Worm (Caenorhabditis elegans): ENCODE measurements around the gene E02H9.13.
"Not testable (repeated sequence)": the region's sequence is repeated elsewhere in the genome, so short reads cannot be mapped to it uniquely, and the experiment has no call there.

The E02H9.13 gene

DNA sequence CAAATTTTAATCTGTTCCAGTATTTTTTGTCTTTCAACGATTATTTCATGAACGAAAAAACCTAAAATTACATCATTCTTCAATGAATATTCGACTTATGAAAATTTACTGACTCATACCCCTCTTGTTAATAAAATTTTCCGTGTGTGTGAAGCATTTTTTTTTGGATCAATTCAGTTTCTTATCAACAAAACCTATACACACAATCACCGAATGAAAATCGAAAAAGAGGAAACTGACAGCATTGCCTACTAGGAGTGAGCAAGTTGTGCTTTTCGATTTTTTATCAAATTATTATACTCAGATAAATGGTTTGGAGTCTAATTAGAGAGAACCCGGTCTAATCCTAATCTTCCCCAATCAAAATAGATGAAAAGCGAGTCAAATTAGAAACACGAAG, 20.2 kb upstream of the E02H9.13 start, which contains the start of gene E02H9.3:
Gene E02H9.3 (plus strand): TSS at position 301 of the 400 bp plus-strand sequence.
- TF ChIP-seq klf-2 (GFP tag; conservative IDR thresholded peaks at IDR 0.05); ztf-23 (GFP tag; IDR thresholded peaks at IDR 0.05); cog-1 (tag; optimal IDR thresholded peaks at IDR 0.05): not testable (repeated sequence)

- TF ChIP-seq ztf-23 (GFP tag; IDR thresholded peaks at IDR 0.05) = no peak
- TF ChIP-seq flt-1 (GFP tag; IDR thresholded peaks at IDR 0.05) = no peak
- no peak for TF ChIP-seq med-1 (GFP tag; optimal IDR thresholded peaks at IDR 0.05; ENCODE audit: insufficient read depth)
- TF ChIP-seq ref-1 (GFP tag; conservative IDR thresholded peaks at IDR 0.05) = no peak
- TF ChIP-seq ztf-29 (GFP tag; IDR thresholded peaks at IDR 0.05) = no peak
- no peak for TF ChIP-seq cog-1 (tag; optimal IDR thresholded peaks at IDR 0.05)
- TF ChIP-seq klf-2 (GFP tag; conservative IDR thresholded peaks at IDR 0.05) = no peak
- no peak for TF ChIP-seq T22C8.4 (GFP tag; IDR thresholded peaks at IDR 0.05)
- no peak for TF ChIP-seq tab-1 (GFP tag; IDR thresholded peaks at IDR 0.05)
Measured at ce11 chrIII:2454757-2455306, 16.3 kb upstream of the E02H9.13 start, which contains the start of gene nhr-121. Gene nhr-121, minus strand, starts transcription at chrIII:2454807.

DNA sequence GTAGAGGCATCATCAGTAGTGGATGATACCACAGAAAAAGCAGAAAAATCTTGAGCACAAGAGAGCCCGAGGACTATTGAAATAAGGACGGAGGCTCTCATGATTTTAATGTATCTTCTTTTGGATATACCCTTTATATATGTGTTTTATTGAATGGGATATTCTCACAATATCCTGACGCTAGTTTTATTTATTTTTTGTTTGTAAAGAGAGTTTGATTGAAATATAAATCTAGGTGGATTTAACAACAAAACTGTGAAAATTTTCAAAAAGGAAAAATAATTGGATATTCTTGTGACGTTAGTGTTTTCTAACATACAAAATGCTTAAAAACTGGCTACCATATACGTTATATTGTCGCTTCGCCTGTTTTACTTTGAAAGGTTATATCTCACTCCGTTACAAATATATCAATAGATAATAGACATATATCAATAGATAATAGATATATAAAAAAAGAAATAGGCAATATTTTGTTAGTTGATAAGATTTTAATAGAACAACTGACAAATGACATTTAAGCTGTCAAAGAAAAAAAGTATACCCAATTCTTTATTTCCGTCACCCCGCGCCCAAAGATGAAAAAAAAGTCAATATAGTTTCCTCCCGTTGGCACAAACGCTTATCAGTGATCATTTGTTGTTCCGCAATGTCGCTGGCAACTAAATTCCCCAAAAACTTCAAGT, 7.2 kb upstream of the E02H9.13 start, which contains the start of the genes E02H9.7 and klo-2:
Gene E02H9.7 (minus strand): TSS at position 101 of the 686 bp plus-strand sequence.
Gene klo-2 (plus strand): TSS at position 636 of the 686 bp plus-strand sequence.
- TF ChIP-seq flt-1 (GFP tag; IDR thresholded peaks at IDR 0.05) (no peak), med-1 (GFP tag; optimal IDR thresholded peaks at IDR 0.05; ENCODE audit: insufficient read depth) (no peak), klf-2 (GFP tag; conservative IDR thresholded peaks at IDR 0.05) (no peak), ref-1 (GFP tag; conservative IDR thresholded peaks at IDR 0.05) (no peak), tab-1 (GFP tag; IDR thresholded peaks at IDR 0.05) (no peak), T22C8.4 (GFP tag; IDR thresholded peaks at IDR 0.05) (no peak), cog-1 (tag; optimal IDR thresholded peaks at IDR 0.05) (no peak), ztf-29 (GFP tag; IDR thresholded peaks at IDR 0.05) (no peak), ztf-23 (GFP tag; IDR thresholded peaks at IDR 0.05) (no peak)

DNA sequence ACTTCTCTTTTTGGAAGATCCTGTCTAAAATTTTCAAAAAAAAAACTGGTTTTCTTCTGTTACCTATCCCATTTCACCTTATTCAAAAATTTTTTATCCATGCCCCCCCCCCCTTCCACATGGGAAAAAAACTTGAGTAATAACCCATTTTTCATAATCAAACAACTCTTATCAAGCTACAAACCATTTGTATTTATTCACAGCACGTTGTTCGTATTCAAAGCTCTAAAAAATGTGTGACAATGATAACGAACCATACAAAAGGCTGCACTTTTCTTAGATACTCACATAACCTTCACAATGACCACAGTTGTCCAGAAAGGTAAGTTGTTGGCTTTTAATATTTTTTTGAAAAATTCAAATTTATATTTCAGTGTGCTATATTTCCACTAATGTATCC, 2.7 kb downstream of the E02H9.13 start, which contains the start of gene E02H9.6:
Gene E02H9.6 (plus strand): TSS at position 301 of the 400 bp plus-strand sequence.
- TF ChIP-seq med-1 (GFP tag; optimal IDR thresholded peaks at IDR 0.05; ENCODE audit: insufficient read depth); T22C8.4 (GFP tag; IDR thresholded peaks at IDR 0.05); klf-2 (GFP tag; conservative IDR thresholded peaks at IDR 0.05): not testable (repeated sequence)

DNA sequence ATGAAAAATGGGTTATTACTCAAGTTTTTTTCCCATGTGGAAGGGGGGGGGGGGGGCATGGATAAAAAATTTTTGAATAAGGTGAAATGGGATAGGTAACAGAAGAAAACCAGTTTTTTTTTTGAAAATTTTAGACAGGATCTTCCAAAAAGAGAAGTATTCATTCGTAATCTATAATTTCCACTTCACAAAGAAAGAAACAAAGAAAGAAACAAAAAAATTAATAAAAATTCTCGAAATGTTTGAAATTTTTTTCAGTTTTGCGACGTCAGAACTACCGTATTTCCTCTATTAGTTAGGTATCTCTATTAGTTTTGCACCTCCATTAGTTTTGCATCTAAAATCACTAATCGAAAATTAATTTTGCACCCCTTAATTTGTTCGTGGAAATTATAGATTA, 3.2 kb downstream of the E02H9.13 start, which contains the start of gene W04B5.6:
Gene W04B5.6 (minus strand): TSS at position 101 of the 400 bp plus-strand sequence.
- not testable (repeated sequence) for TF ChIP-seq flt-1 (GFP tag; IDR thresholded peaks at IDR 0.05); tab-1 (GFP tag; IDR thresholded peaks at IDR 0.05); cog-1 (tag; optimal IDR thresholded peaks at IDR 0.05)

DNA sequence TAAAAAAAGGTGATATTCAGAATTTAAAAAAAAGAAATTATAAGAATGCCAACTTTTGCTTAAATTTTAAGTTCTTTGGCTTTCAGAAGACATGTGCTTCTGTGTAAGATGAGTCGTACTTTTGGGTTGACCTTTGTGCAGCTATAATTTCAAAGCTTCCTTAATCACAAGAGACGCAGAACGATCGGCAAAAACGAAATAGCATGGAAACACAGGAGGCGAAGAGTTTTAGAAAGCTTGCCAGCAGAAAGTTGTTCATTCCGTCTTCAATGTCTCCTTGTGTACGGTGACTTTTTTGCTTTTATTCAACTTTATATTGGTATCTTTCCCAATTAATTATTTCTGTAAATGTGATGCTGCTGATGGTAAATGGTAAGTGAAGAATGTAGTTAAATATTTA, 5.6 kb downstream of the E02H9.13 start:
- TF ChIP-seq ref-1 (GFP tag; conservative IDR thresholded peaks at IDR 0.05) (no peak), flt-1 (GFP tag; IDR thresholded peaks at IDR 0.05) (no peak), med-1 (GFP tag; optimal IDR thresholded peaks at IDR 0.05; ENCODE audit: insufficient read depth) (no peak), T22C8.4 (GFP tag; IDR thresholded peaks at IDR 0.05) (no peak), cog-1 (tag; optimal IDR thresholded peaks at IDR 0.05) (no peak), klf-2 (GFP tag; conservative IDR thresholded peaks at IDR 0.05) (no peak), ztf-29 (GFP tag; IDR thresholded peaks at IDR 0.05) (no peak), tab-1 (GFP tag; IDR thresholded peaks at IDR 0.05) (no peak), ztf-23 (GFP tag; IDR thresholded peaks at IDR 0.05) (no peak)

DNA sequence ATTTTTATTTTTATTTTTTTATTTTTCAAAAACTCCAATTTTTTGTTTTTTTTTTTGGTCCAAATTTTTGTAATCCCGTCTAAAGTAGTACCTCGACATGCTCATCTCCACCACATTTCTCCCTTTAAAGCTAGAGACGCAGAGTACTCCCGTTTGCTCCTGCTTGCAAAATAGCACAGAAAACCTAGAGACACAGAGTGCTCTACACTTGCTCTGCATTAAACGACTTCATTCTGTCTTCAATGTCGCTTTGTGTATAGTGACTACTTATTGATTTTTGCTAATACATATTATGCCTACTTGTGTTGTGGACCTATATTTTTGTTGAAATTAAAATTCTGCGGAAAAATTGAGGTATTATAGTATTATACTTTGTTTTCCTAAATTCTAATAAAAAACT, 12.4 kb downstream of the E02H9.13 start, which contains the start of gene W04B5.8:
Gene W04B5.8 (plus strand): TSS at position 195 of the 400 bp plus-strand sequence.
- TF ChIP-seq cog-1 (tag; optimal IDR thresholded peaks at IDR 0.05) = no peak

DNA sequence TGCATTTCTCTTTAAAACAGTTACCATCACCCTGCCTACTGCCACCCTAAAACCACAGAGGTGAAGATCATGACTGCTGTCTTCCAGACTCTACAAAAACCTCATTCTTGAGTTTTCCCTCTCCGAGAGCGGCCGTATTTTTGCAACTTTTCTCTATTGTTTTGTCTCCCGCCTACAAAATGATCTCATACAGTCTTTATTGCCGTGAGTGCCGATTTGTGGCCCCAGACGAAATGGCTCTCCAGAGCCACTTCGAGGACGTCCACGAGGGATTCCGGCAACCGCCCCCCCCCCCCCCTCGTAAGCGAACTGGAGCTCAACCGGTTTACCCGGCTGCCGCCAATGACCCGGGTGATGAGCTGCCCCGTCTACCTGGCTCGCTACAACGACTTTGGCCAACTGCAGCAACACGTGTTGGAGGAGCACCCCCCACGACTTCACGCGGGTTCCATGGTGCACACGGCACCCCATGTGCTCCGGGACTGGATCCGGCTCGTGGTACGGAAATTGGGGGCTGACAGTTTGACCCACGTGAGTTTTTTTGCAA, 13.7 kb downstream of the E02H9.13 start:
- no peak for TF ChIP-seq med-1 (GFP tag; optimal IDR thresholded peaks at IDR 0.05; ENCODE audit: insufficient read depth)
- no peak for TF ChIP-seq ztf-23 (GFP tag; IDR thresholded peaks at IDR 0.05)
- 0 out of 2 replicates have a peak, but pooled peaks have one; percentile 43 for TF ChIP-seq tab-1 (GFP tag; IDR thresholded peaks at IDR 0.05)

ce11 chrIII:2423638-2424037, 14.9 kb downstream of the E02H9.13 start:
- peak; percentile 74 for TF ChIP-seq T22C8.4 (GFP tag; IDR thresholded peaks at IDR 0.05)
- TF ChIP-seq med-1 (GFP tag; optimal IDR thresholded peaks at IDR 0.05; ENCODE audit: insufficient read depth) = no peak

DNA sequence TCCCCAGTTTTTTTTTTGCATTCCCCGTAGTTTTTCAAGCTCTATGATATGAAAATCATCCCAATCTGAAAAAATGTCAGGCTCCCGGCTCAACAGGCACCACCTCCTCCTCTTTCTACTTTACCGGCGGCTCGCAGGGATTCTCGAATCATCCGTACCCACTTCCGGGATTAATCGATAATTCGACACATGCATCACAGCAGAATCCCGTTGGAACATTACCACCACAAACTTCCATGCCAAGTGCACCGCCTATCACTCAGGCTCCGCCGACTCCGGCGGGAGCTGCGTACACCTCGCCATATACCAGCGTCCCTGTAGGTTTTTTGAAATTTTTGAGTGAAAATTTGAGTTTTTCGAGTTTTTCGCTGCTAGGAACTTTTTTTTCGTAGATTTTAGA, 17.3 kb downstream of the E02H9.13 start:
- TF ChIP-seq klf-2 (GFP tag; conservative IDR thresholded peaks at IDR 0.05) (no peak), T22C8.4 (GFP tag; IDR thresholded peaks at IDR 0.05) (no peak), ref-1 (GFP tag; conservative IDR thresholded peaks at IDR 0.05) (no peak), flt-1 (GFP tag; IDR thresholded peaks at IDR 0.05) (no peak), ztf-29 (GFP tag; IDR thresholded peaks at IDR 0.05) (no peak), ztf-23 (GFP tag; IDR thresholded peaks at IDR 0.05) (0 out of 2 replicates have a peak, but pooled peaks have one; percentile 20), tab-1 (GFP tag; IDR thresholded peaks at IDR 0.05) (no peak), cog-1 (tag; optimal IDR thresholded peaks at IDR 0.05) (no peak)

All from whole organism, midembryonic.